Fruit fly (Drosophila melanogaster) whole organism, adult: ENCODE results near the gene CG14811.

Source experiments
- CG1620 ChIP-seq: fragments of 200-800 bp; sonication (Bioruptor generic); optimal IDR thresholded peaks from 2 replicates; lab custom pipeline; 2016; ENCODE audit warnings: missing biosample characterization, missing genetic modification characterization
- CG33017 ChIP-seq: fragments of 200-800 bp; sonication (Bioruptor generic); optimal IDR thresholded peaks from 2 replicates; lab custom pipeline; 2018; ENCODE audit warnings: missing biosample characterization, mild to moderate bottlenecking, missing genetic modification characterization, moderate library complexity
- CG5204 ChIP-seq: fragments of 200-800 bp; sonication (Bioruptor generic); optimal IDR thresholded peaks from 2 replicates; lab custom pipeline; 2016; ENCODE audit warnings: missing biosample characterization, missing genetic modification characterization
- Clk ChIP-seq: fragments of 200-800 bp; sonication (Bioruptor generic); optimal IDR thresholded peaks from 2 replicates; lab custom pipeline; 2017; ENCODE audit warnings: missing biosample characterization, missing genetic modification characterization
- Crg-1 ChIP-seq: fragments of 200-800 bp; sonication (Bioruptor generic); optimal IDR thresholded peaks from 2 replicates; lab custom pipeline; 2016; ENCODE audit warnings: missing biosample characterization, missing genetic modification characterization
- Mnt ChIP-seq: fragments of 200-800 bp; sonication (Bioruptor generic); optimal IDR thresholded peaks from 2 replicates; lab custom pipeline; 2016; ENCODE audit warnings: missing biosample characterization, mild to moderate bottlenecking, missing genetic modification characterization
- cic ChIP-seq: fragments of 200-800 bp; sonication (Bioruptor generic); optimal IDR thresholded peaks from 2 replicates; lab custom pipeline; 2017; ENCODE audit warnings: missing biosample characterization, mild to moderate bottlenecking, missing genetic modification characterization, moderate library complexity
- tj ChIP-seq: fragments of 200-800 bp; sonication (Bioruptor generic); optimal IDR thresholded peaks from 3 replicates; lab custom pipeline; 2017; ENCODE audit warnings: missing biosample characterization, mild to moderate bottlenecking, missing genetic modification characterization, moderate library complexity
- toe ChIP-seq: fragments of 200-800 bp; sonication (Bioruptor generic); optimal IDR thresholded peaks from 2 replicates; lab custom pipeline; 2016; ENCODE audit warnings: missing biosample characterization, missing genetic modification characterization

DNA sequence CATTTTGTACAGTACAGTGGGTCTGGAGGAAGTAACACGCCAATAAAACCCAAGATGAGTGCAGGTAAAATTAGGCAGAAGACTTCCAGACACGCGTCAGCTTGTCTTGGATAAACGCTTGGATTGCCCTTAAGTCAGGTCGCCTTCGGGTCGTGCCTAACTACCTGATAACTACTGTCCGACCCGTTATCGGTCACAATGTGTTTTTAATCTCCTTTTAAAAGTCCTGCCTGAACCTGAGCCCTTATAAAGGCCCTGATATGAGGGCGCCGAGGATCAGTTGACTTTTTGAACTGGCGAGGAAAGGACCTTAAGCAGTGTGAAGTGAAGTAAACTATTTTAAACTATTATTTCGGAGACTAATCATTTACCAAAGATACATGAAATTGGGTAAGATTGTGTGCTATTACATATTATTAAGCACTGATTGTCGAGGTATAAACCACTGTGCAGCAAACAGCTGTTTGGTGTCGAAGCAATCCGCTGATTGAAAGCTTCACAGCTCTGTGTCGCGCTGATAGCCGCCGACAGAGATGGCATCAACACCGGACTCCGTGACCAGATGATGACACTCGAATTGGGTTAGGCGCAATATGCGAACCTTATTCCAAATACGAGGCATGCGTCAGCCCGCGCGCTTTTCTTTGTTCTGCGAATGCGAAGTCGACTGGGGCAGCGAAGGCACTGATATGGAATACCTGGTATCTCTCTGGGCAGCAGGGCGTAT, 1.9 kb upstream of the CG14811 start:
- TF ChIP-seq toe (GFP tag; lab: Kevin White, UChicago) (no peak), Mnt (GFP tag; lab: Kevin White, UChicago) (no peak), Clk (GFP tag; lab: Kevin White, UChicago) (no peak), CG5204 (GFP tag; lab: Kevin White, UChicago) (no peak), CG33017 (tag; lab: Kevin White, UChicago) (no peak), cic (GFP tag; lab: Kevin White, UChicago) (no peak), tj (GFP tag; lab: Kevin White, UChicago) (no peak), CG1620 (no peak), Crg-1 (GFP tag; lab: Kevin White, UChicago) (no peak)
